Fruit fly (Drosophila melanogaster): ENCODE measurements around the gene ACXD.

ACXD gene

dm6 chr3L:2265692-2266444 is 28.5 kb downstream of the ACXD start, which contains the start of the genes ecd and CG13806 (continued):
- peak; percentile 98 for TF ChIP-seq amos (GFP tag; IDR thresholded peaks at IDR 0.05; ENCODE audit: partially characterized antibody)
- no peak; the same call in 1 of the 2 replicates for TF ChIP-seq CG8765 (GFP tag; IDR thresholded peaks at IDR 0.05)
- TF ChIP-seq en (GFP tag; optimal IDR thresholded peaks at IDR 0.05): no peak
- peak; percentile 15 for TF ChIP-seq ewg (GFP tag; optimal IDR thresholded peaks at IDR 0.05)
- TF ChIP-seq CG2199 (GFP tag; IDR thresholded peaks at IDR 0.05): no peak
- TF ChIP-seq so (GFP tag; IDR thresholded peaks at IDR 0.05): peak; percentile 11; the same call in 1 of the 3 replicates
- TF ChIP-seq HLH54F (GFP tag; optimal IDR thresholded peaks at IDR 0.05): peak; percentile 30
- TF ChIP-seq Rfx (GFP tag; IDR thresholded peaks at IDR 0.05): peak; percentile 84
- peak; percentile 32; the same call in 1 of the 2 replicates for TF ChIP-seq CG10959 (GFP tag; IDR thresholded peaks at IDR 0.05)
- TF ChIP-seq Sox100B (GFP tag; optimal IDR thresholded peaks at IDR 0.05): no peak
- TF ChIP-seq CG8089 (GFP tag; optimal IDR thresholded peaks at IDR 0.05): peak; percentile 3
- no peak for TF ChIP-seq CG12744 (GFP tag; optimal IDR thresholded peaks at IDR 0.05)
- no peak for TF ChIP-seq cwo (GFP tag; optimal IDR thresholded peaks at IDR 0.05)
- no peak for TF ChIP-seq dan (GFP tag; IDR thresholded peaks at IDR 0.05)
- no peak for TF ChIP-seq ems (GFP tag; optimal IDR thresholded peaks at IDR 0.05)
- peak; percentile 46 for TF ChIP-seq CG7786 (GFP tag; optimal IDR thresholded peaks at IDR 0.05)
- TF ChIP-seq CG17802 (tag; optimal IDR thresholded peaks at IDR 0.05): peak; percentile 88
- no peak for TF ChIP-seq gem (tag; optimal IDR thresholded peaks at IDR 0.05)
- peak; percentile 39 for TF ChIP-seq Ets97D (GFP tag; optimal IDR thresholded peaks at IDR 0.05)
- 0 out of 2 replicates have a peak, but pooled peaks have one; percentile 23 for TF ChIP-seq klu (GFP tag; IDR thresholded peaks at IDR 0.05)
- no peak for TF ChIP-seq CG6654 (GFP tag; optimal IDR thresholded peaks at IDR 0.05)
- no peak for TF ChIP-seq Hey (tag; optimal IDR thresholded peaks at IDR 0.05)
- peak; percentile 81 for TF ChIP-seq Lhr (GFP tag; optimal IDR thresholded peaks at IDR 0.05)
- no peak for TF ChIP-seq CG15269 (tag; optimal IDR thresholded peaks at IDR 0.05)
- TF ChIP-seq Dll (GFP tag; IDR thresholded peaks at IDR 0.05; ENCODE audit: partially characterized antibody): peak; percentile 90
- TF ChIP-seq chn (GFP tag; optimal IDR thresholded peaks at IDR 0.05): peak; percentile 55
- peak; percentile 75 for TF ChIP-seq CG32532 (GFP tag; IDR thresholded peaks at IDR 0.05)
- TF ChIP-seq run (tag; optimal IDR thresholded peaks at IDR 0.05): no peak
- peak; percentile 98 for TF ChIP-seq Bgb (GFP tag; IDR thresholded peaks at IDR 0.05; ENCODE audit: partially characterized antibody)
- TF ChIP-seq CG15073 (GFP tag; optimal IDR thresholded peaks at IDR 0.05): no peak
- TF ChIP-seq CG13424 (tag; optimal IDR thresholded peaks at IDR 0.05): peak; percentile 28
- TF ChIP-seq sug (tag; optimal IDR thresholded peaks at IDR 0.05): no peak
- peak; percentile 14 for TF ChIP-seq CG31365 (tag; optimal IDR thresholded peaks at IDR 0.05)
- no peak for TF ChIP-seq bsh (GFP tag; optimal IDR thresholded peaks at IDR 0.05)
- peak; percentile 55; the same call in 1 of the 2 replicates for TF ChIP-seq Xrp1 (GFP tag; IDR thresholded peaks at IDR 0.05)
- peak; percentile 60 for TF ChIP-seq Xbp1 (GFP tag; optimal IDR thresholded peaks at IDR 0.05)
- peak; percentile 26 for TF ChIP-seq CG16863 (GFP tag; optimal IDR thresholded peaks at IDR 0.05)
- TF ChIP-seq CG18011 (GFP tag; optimal IDR thresholded peaks at IDR 0.05): no peak
- TF ChIP-seq h (optimal IDR thresholded peaks at IDR 0.05): no peak
- peak; percentile 23; the same call in 1 of the 3 replicates for TF ChIP-seq B-H1 (GFP tag; IDR thresholded peaks at IDR 0.05)
- peak; percentile 88 for TF ChIP-seq CG10462 (GFP tag; optimal IDR thresholded peaks at IDR 0.05)
- no peak for TF ChIP-seq esg (GFP tag; conservative IDR thresholded peaks at IDR 0.05)
- no peak for TF ChIP-seq Kr (GFP tag; optimal IDR thresholded peaks at IDR 0.05)
- TF ChIP-seq E2f2 (GFP tag; IDR thresholded peaks at IDR 0.05): peak; percentile 49
- peak; percentile 98 for TF ChIP-seq CG42726 (GFP tag; IDR thresholded peaks at IDR 0.05; ENCODE audit: partially characterized antibody)
- TF ChIP-seq sc (optimal IDR thresholded peaks at IDR 0.05): no peak
- TF ChIP-seq sc (GFP tag; optimal IDR thresholded peaks at IDR 0.05): no peak
- peak; percentile 81 for TF ChIP-seq CG14860 (GFP tag; IDR thresholded peaks at IDR 0.05; ENCODE audit: partially characterized antibody)
- no peak for TF ChIP-seq CG2875 (GFP tag; optimal IDR thresholded peaks at IDR 0.05)
